Worm (Caenorhabditis elegans): ENCODE data around the gene nemp-1.

DNA sequence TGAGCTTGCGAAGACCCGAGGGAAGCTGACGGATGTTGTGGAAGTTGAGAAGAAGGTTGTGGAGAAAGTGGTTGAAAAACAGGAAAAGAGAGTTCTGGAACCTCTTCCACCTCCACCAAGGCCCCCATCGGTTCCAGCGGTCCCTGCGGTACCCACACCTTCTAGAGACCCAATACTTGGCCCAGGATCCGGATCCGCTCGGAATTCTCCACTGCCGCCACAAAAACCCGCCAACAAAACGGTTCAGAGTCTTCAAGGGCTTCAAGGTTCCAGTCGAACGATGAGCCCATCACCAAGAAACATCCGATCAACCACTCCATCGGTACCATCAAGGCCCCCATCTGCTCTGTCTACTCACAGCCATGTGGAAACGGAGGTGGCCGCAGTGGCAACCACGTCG is 35.1 kb upstream of the nemp-1 start:
- TF ChIP-seq him-1 (tag; optimal IDR thresholded peaks at IDR 0.05) = no peak
- no peak for TF ChIP-seq dao-5 (tag; optimal IDR thresholded peaks at IDR 0.05)
- no peak for TF ChIP-seq W03F9.2 (tag; optimal IDR thresholded peaks at IDR 0.05)
